Worm (Caenorhabditis elegans) whole organism, L1 larva: ENCODE results near the gene srw-134.
A peak's percentile ranks its signal among the peaks of the same experiment; 100 is the strongest.

ENCODE experiments used
- ama-1 ChIP-seq: fragments of 150-350 bp; optimal IDR thresholded peaks from 2 replicates; lab custom pipeline; 2014
- fkh-8 ChIP-seq: sonication (generic microtip); optimal IDR thresholded peaks from 2 replicates; lab custom pipeline; 2016; ENCODE audit warnings: mild to moderate bottlenecking, missing genetic modification characterization, missing compliant biosample characterization
- pqm-1 ChIP-seq: sonication (generic microtip); optimal IDR thresholded peaks from 3 replicates; lab custom pipeline; 2017; ENCODE audit warnings: missing biosample characterization, missing genetic modification characterization
- rnt-1 ChIP-seq: sonication (generic microtip); optimal IDR thresholded peaks from 2 replicates; lab custom pipeline; 2016; ENCODE audit warnings: mild to moderate bottlenecking, missing genetic modification characterization, moderate library complexity, missing compliant biosample characterization
- sox-4 ChIP-seq: sonication (generic microtip); optimal IDR thresholded peaks from 2 replicates; lab custom pipeline; 2016; ENCODE audit warnings: missing genetic modification characterization, missing compliant biosample characterization
- tlp-1 ChIP-seq: fragments of 150-350 bp; optimal IDR thresholded peaks from 2 replicates; lab custom pipeline; 2014; ENCODE audit warnings: missing biosample characterization, missing genetic modification characterization
- unc-62 ChIP-seq: fragments of 150-350 bp; optimal IDR thresholded peaks from 2 replicates; lab custom pipeline; 2014; ENCODE audit warnings: missing biosample characterization, missing genetic modification reagents, missing genetic modification characterization
- zag-1 ChIP-seq: fragments of 150-350 bp; optimal IDR thresholded peaks from 2 replicates; lab custom pipeline; 2014; ENCODE audit warnings: missing biosample characterization, missing genetic modification characterization

DNA sequence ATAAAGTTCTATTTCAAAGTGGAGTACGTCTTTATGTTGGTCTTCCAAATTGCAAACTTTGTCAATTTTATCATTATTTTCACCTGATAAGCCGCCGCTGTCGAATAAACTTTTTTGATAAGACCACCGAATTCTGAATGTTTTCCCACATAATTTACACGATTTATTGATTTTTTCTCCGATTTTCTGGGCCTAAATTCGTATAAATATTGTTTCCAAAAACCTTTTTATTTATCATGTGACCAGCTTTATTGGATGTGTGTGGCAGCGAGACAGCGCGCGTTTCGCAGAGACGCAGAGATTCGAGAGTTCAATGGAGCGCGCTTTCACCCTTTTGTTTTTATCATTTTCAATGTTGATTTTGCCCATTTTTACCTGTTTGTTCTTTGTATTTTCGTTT is 30.6 kb upstream of the srw-134 start:
- TF ChIP-seq fkh-8 (tag; lab: Kevin White, UChicago) (peak; percentile 86), rnt-1 (tag; lab: Kevin White, UChicago) (peak; percentile 89), unc-62 (GFP tag; lab: Kevin White, UChicago) (no peak), tlp-1 (tag; lab: Kevin White, UChicago) (no peak), ama-1 (no peak), zag-1 (tag; lab: Kevin White, UChicago) (no peak), pqm-1 (tag; lab: Kevin White, UChicago) (peak; percentile 82), sox-4 (peak; percentile 14)
